Worm (Caenorhabditis elegans): ENCODE measurements around the gene fbxa-7.

DNA sequence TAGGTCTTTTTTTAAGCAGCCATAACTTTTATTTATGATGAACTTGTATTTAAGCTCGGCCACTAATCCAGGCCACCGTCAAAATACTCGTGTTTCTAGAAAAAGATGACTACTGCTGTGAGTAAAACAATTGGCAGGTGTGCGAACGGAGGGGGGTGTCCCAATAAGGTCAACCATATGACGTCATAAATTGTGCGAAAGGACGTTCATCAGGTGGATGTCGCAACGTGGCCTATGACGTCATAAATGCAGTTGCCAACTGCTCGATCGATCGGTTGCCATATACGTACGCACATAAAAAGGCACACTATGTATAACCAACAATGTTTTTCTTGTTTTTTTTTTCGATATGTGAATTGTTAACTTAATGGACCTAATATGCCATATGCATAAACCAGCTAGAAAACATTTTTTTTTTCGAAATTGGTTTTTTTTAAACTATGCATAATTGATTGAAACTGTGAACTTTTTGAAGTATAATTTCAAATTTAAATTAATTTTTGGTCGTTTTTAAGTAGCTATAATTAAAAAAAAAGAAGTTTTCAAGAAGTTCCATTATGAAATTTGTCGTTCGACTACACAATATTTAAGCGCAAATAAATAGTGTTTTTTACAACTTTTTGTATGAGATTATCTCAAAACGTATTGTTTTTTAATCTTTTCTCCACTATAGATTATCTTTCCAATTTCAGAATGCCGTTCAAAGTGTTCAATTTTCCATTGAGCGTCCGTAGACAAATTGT is 16.9 kb downstream of the fbxa-7 start, which contains the start of gene C39B5.2:
- TF ChIP-seq lin-39 (tag; optimal IDR thresholded peaks at IDR 0.05) (no peak), ceh-82 (tag; optimal IDR thresholded peaks at IDR 0.05) (no peak), unc-62 (GFP tag; optimal IDR thresholded peaks at IDR 0.05) (no peak)
